Fruit fly (Drosophila melanogaster): ENCODE data around the gene Gyc89Db.

The Gyc89Db gene

dm6 chr3R:16524593-16525111 is 47.7 kb downstream of the Gyc89Db start (continued):
- TF ChIP-seq crp (GFP tag; optimal IDR thresholded peaks at IDR 0.05) (no peak), CG8765 (GFP tag; IDR thresholded peaks at IDR 0.05) (no peak), Med (GFP tag) (peak; percentile 76), CG1792 (GFP tag; optimal IDR thresholded peaks at IDR 0.05) (no peak), ro (GFP tag; IDR thresholded peaks at IDR 0.05) (peak; percentile 6; the same call in 1 of the 2 replicates), CG6854 (GFP tag; optimal IDR thresholded peaks at IDR 0.05) (no peak), sim (GFP tag; IDR thresholded peaks at IDR 0.05) (0 out of 2 replicates have a peak, but pooled peaks have one; percentile 40), toy (GFP tag; IDR thresholded peaks at IDR 0.05) (no peak), nerfin-1 (tag; optimal IDR thresholded peaks at IDR 0.05) (peak; percentile 26), CG32767 (GFP tag; IDR thresholded peaks at IDR 0.05) (no peak), CG10209 (GFP tag; optimal IDR thresholded peaks at IDR 0.05) (peak; percentile 60), nom (GFP tag; optimal IDR thresholded peaks at IDR 0.05) (peak; percentile 5), slou (GFP tag; optimal IDR thresholded peaks at IDR 0.05) (no peak), sens-2 (GFP tag; IDR thresholded peaks at IDR 0.05) (no peak), wek (GFP tag; optimal IDR thresholded peaks at IDR 0.05) (peak; percentile 53), CG11247 (GFP tag; IDR thresholded peaks at IDR 0.05) (0 out of 2 replicates have a peak, but pooled peaks have one; percentile 13), oc (tag; optimal IDR thresholded peaks at IDR 0.05) (no peak), CG17361 (GFP tag; IDR thresholded peaks at IDR 0.05) (peak; percentile 75; the same call in 2 of the 3 replicates), CG18599 (GFP tag; optimal IDR thresholded peaks at IDR 0.05) (peak; percentile 4), Ptx1 (GFP tag; IDR thresholded peaks at IDR 0.05) (no peak), sug (tag; optimal IDR thresholded peaks at IDR 0.05) (peak; percentile 22), B-H1 (GFP tag; IDR thresholded peaks at IDR 0.05) (peak; percentile 22; the same call in 1 of the 3 replicates), zen2 (GFP tag; IDR thresholded peaks at IDR 0.05; ENCODE audit: partially characterized antibody) (no peak), lab (GFP tag; optimal IDR thresholded peaks at IDR 0.05) (peak; percentile 41), CG12659 (GFP tag; optimal IDR thresholded peaks at IDR 0.05) (no peak), Asciz (GFP tag; optimal IDR thresholded peaks at IDR 0.05) (peak; percentile 60), Tbp (GFP tag; optimal IDR thresholded peaks at IDR 0.05) (no peak), vvl (GFP tag; IDR thresholded peaks at IDR 0.05) (peak; percentile 60), gcm (GFP tag; optimal IDR thresholded peaks at IDR 0.05) (peak; percentile 33), CG3847 (GFP tag; IDR thresholded peaks at IDR 0.05) (no peak), cg (GFP tag; optimal IDR thresholded peaks at IDR 0.05) (no peak), CG9817 (tag; optimal IDR thresholded peaks at IDR 0.05) (no peak), CG43689 (GFP tag; IDR thresholded peaks at IDR 0.05) (no peak), CG12744 (GFP tag; optimal IDR thresholded peaks at IDR 0.05) (no peak), da (GFP tag; optimal IDR thresholded peaks at IDR 0.05) (no peak), CG14710 (tag; optimal IDR thresholded peaks at IDR 0.05) (peak; percentile 92), CG2120 (GFP tag; optimal IDR thresholded peaks at IDR 0.05) (no peak), PHDP (tag; optimal IDR thresholded peaks at IDR 0.05) (peak; percentile 36), CTCF (GFP tag; optimal IDR thresholded peaks at IDR 0.05) (no peak), CG16813 (GFP tag; IDR thresholded peaks at IDR 0.05; ENCODE audit: partially characterized antibody) (no peak), CG31441 (GFP tag; IDR thresholded peaks at IDR 0.05) (peak; percentile 48; the same call in 1 of the 2 replicates), Jarid2 (GFP tag; optimal IDR thresholded peaks at IDR 0.05) (peak; percentile 42), CG10543 (GFP tag; optimal IDR thresholded peaks at IDR 0.05) (peak; percentile 55), Optix (GFP tag; IDR thresholded peaks at IDR 0.05) (peak; percentile 50; the same call in 1 of the 3 replicates), maf-S (GFP tag; optimal IDR thresholded peaks at IDR 0.05) (peak; percentile 22), row (GFP tag; IDR thresholded peaks at IDR 0.05) (no peak; the same call in 2 of the 3 replicates), phol (tag; optimal IDR thresholded peaks at IDR 0.05) (peak; percentile 70), tna (GFP tag; IDR thresholded peaks at IDR 0.05; ENCODE audit: partially characterized antibody) (no peak), CG7357 (GFP tag; IDR thresholded peaks at IDR 0.05) (no peak), disco-r (GFP tag; optimal IDR thresholded peaks at IDR 0.05) (no peak)

Measured in whole organism, embryonic.